Worm (Caenorhabditis elegans) whole organism, late embryonic: ENCODE measurements around the gene ndub-3.

Source experiments
- T23F11.4 ChIP-seq: fragments of 200-800 bp; sonication (Bioruptor generic); optimal IDR thresholded peaks from 2 replicates; lab custom pipeline; 2018; ENCODE audit warnings: mild to moderate bottlenecking, missing genetic modification characterization, missing compliant biosample characterization
- dve-1 ChIP-seq: sonication (generic microtip); optimal IDR thresholded peaks from 2 replicates; lab custom pipeline; 2017; ENCODE audit warnings: antibody characterized with exemption, mild to moderate bottlenecking, missing genetic modification characterization, missing compliant biosample characterization
- mec-3 ChIP-seq: sonication (generic microtip); optimal IDR thresholded peaks from 2 replicates; lab custom pipeline; 2016; ENCODE audit warnings: borderline replicate concordance, missing genetic modification characterization, missing compliant biosample characterization
- pax-1 ChIP-seq: fragments of 150-350 bp; optimal IDR thresholded peaks from 2 replicates; lab custom pipeline; 2014; ENCODE audit warnings: missing biosample characterization, missing genetic modification characterization
- pha-4 ChIP-seq: fragments of 150-350 bp; optimal IDR thresholded peaks from 2 replicates; lab custom pipeline; 2018; ENCODE audit warnings: missing biosample characterization, missing genetic modification reagents, missing genetic modification characterization
- pqm-1 ChIP-seq: sonication (generic microtip); optimal IDR thresholded peaks from 2 replicates; lab custom pipeline; 2016; ENCODE audit warnings: missing genetic modification characterization, missing compliant biosample characterization
- syd-9 ChIP-seq: sonication (generic microtip); optimal IDR thresholded peaks from 2 replicates; lab custom pipeline; 2016; ENCODE audit warnings: mild to moderate bottlenecking, missing genetic modification characterization, moderate library complexity, missing compliant biosample characterization
- tbx-7 ChIP-seq: sonication (generic microtip); optimal IDR thresholded peaks from 2 replicates; lab custom pipeline; 2016; ENCODE audit warnings: missing genotype, missing genetic modification characterization, missing compliant biosample characterization

- TF ChIP-seq pha-4 (tag; lab: Kevin White, UChicago), result no peak
- no peak for TF ChIP-seq syd-9 (tag; lab: Kevin White, UChicago)
- TF ChIP-seq pqm-1, result no peak
- TF ChIP-seq mec-3, result no peak
- no peak for TF ChIP-seq pax-1 (tag; lab: Kevin White, UChicago)
- TF ChIP-seq tbx-7 (tag; lab: Kevin White, UChicago), result no peak
- no peak for TF ChIP-seq T23F11.4 (GFP tag; lab: Kevin White, UChicago)
- no peak for TF ChIP-seq dve-1 (tag; lab: Kevin White, UChicago)
Measured at ce11 chrII:8960414-8960813, 4.3 kb downstream of the ndub-3 start, which contains the start of gene cal-2.
